Worm (Caenorhabditis elegans): ENCODE results near the gene T21H3.1.

DNA sequence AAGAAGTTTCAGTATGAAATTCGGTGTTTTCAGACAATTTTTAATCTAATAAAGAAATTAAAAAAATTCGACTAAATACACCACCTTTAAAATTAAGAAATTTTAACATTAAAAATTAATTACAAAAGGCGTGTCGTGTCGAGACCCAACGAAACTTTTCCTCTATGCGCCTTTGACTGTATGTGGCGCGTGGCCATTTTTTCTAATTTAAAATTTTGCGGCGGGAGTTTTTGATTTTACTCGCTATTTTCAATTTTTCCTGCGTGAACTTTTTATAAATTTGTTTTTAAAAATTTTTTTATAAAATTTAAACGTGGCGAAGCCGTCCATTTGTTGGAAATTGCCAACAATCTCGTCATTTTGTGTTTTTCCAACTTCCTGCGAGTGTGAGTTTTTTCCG is 23.8 kb upstream of the T21H3.1 start:
- no peak for TF ChIP-seq dpl-1 (GFP tag; optimal IDR thresholded peaks at IDR 0.05)
- no peak for TF ChIP-seq swsn-7 (tag; optimal IDR thresholded peaks at IDR 0.05)
- TF ChIP-seq nhr-71 (tag; optimal IDR thresholded peaks at IDR 0.05): no peak
- no peak for TF ChIP-seq isw-1 (GFP tag; IDR thresholded peaks at IDR 0.05)
- no peak for TF ChIP-seq nhr-76 (tag; optimal IDR thresholded peaks at IDR 0.05)
- no peak for TF ChIP-seq nhr-90 (tag; optimal IDR thresholded peaks at IDR 0.05; ENCODE audit: poor library complexity)

All from whole organism, L1 larva.